Fruit fly (Drosophila melanogaster) whole organism, wandering third instar larva: ENCODE measurements around the gene CG3123.
A peak's percentile ranks its signal among the peaks of the same experiment; 100 is the strongest.

ENCODE experiments used
- Abd-B ChIP-seq: fragments of >200 bp; optimal IDR thresholded peaks from 2 replicates; lab custom pipeline; 2017; ENCODE audit warnings: missing biosample characterization, missing genetic modification characterization
- CG32264 ChIP-seq: fragments of 200-800 bp; sonication (Bioruptor generic); optimal IDR thresholded peaks from 2 replicates; lab custom pipeline; 2016; ENCODE audit warnings: missing biosample characterization, missing genetic modification characterization
- CG9705 ChIP-seq: fragments of 200-800 bp; sonication (Bioruptor generic); optimal IDR thresholded peaks from 2 replicates; lab custom pipeline; 2018; ENCODE audit warnings: missing biosample characterization, mild to moderate bottlenecking, missing genetic modification characterization
- CrebA ChIP-seq: fragments of 200-800 bp; sonication (Bioruptor generic); optimal IDR thresholded peaks from 2 replicates; lab custom pipeline; 2016; ENCODE audit warnings: missing biosample characterization, mild to moderate bottlenecking, missing genetic modification characterization, borderline replicate concordance
- Dfd ChIP-seq: fragments of >200 bp; optimal IDR thresholded peaks from 2 replicates; lab custom pipeline; 2017; ENCODE audit warnings: missing biosample characterization, missing genetic modification characterization
- Dif ChIP-seq: fragments of 200-275, 200-300 bp; sonication (Bioruptor generic); optimal IDR thresholded peaks from 2 replicates; lab custom pipeline; 2018; ENCODE audit warnings: missing biosample characterization, missing genetic modification characterization; ENCODE audit not compliant: partially characterized antibody
- GATAd ChIP-seq: sonication (Bioruptor generic); optimal IDR thresholded peaks from 2 replicates; lab custom pipeline; 2016; ENCODE audit warnings: missing biosample characterization, missing genetic modification characterization
- HLH106 ChIP-seq: fragments of 200-800 bp; optimal IDR thresholded peaks from 3 replicates; lab custom pipeline; 2019; ENCODE audit warnings: missing biosample characterization, mild to moderate bottlenecking, missing genetic modification characterization, moderate library complexity
- Hnf4 ChIP-seq: fragments of 200-800 bp; sonication (Bioruptor generic); optimal IDR thresholded peaks from 2 replicates; lab custom pipeline; 2016; ENCODE audit warnings: missing biosample characterization, mild to moderate bottlenecking, missing genetic modification characterization
- Hr78 ChIP-seq: fragments of >200 bp; optimal IDR thresholded peaks from 2 replicates; lab custom pipeline; 2017; ENCODE audit warnings: missing biosample characterization, missing genetic modification characterization
- Hr83 ChIP-seq: fragments of 200-300 bp; sonication (Bioruptor generic); optimal IDR thresholded peaks from 2 replicates; lab custom pipeline; 2016; ENCODE audit warnings: missing biosample characterization, mild to moderate bottlenecking, missing genetic modification characterization, moderate library complexity; ENCODE audit not compliant: poor library complexity, severe bottlenecking
- Jra ChIP-seq: sonication (Bioruptor generic); optimal IDR thresholded peaks from 2 replicates; lab custom pipeline; 2016; ENCODE audit warnings: missing biosample characterization, missing genetic modification characterization
- Mio ChIP-seq: sonication (Bioruptor generic); optimal IDR thresholded peaks from 2 replicates; lab custom pipeline; 2016; ENCODE audit warnings: missing biosample characterization, missing genetic modification characterization
- Myc ChIP-seq: fragments of >200 bp; optimal IDR thresholded peaks from 2 replicates; lab custom pipeline; 2017
- N ChIP-seq: fragments of >200 bp; optimal IDR thresholded peaks from 2 replicates; lab custom pipeline; 2018; ENCODE audit warnings: missing biosample characterization, missing external identifiers, missing genetic modification characterization
- OdsH ChIP-seq: fragments of 200-800 bp; sonication (Bioruptor generic); optimal IDR thresholded peaks from 2 replicates; lab custom pipeline; 2016; ENCODE audit warnings: missing biosample characterization, mild to moderate bottlenecking, missing genetic modification characterization
- Rel ChIP-seq, 2 experiments: fragments of 200-800 bp; sonication (Bioruptor generic) in 1 of 2; optimal IDR thresholded peaks; 2 replicates in 1 of 2; 3 replicates in 1 of 2; lab custom pipeline; 2016 to 2019; ENCODE audit warnings: mild to moderate bottlenecking in 2 of 2, missing biosample characterization in 2 of 2, missing genetic modification characterization in 2 of 2, moderate library complexity in 1 of 2
- Sp1 ChIP-seq: fragments of 200-800 bp; sonication (Bioruptor generic); optimal IDR thresholded peaks from 3 replicates; lab custom pipeline; 2019; ENCODE audit warnings: missing biosample characterization, mild to moderate bottlenecking, missing genetic modification characterization, moderate library complexity
- Vsx2 ChIP-seq: fragments of 200-300, 225-300 bp; sonication (Bioruptor generic); optimal IDR thresholded peaks from 2 replicates; lab custom pipeline; 2018; ENCODE audit warnings: missing biosample characterization, missing genetic modification characterization; ENCODE audit not compliant: partially characterized antibody
- br ChIP-seq: fragments of 200-800 bp; sonication (Bioruptor generic); optimal IDR thresholded peaks from 2 replicates; lab custom pipeline; 2016; ENCODE audit warnings: missing biosample characterization, missing genetic modification characterization
- brk ChIP-seq: fragments of 200-800 bp; sonication (Bioruptor generic); optimal IDR thresholded peaks from 2 replicates; lab custom pipeline; 2016; ENCODE audit warnings: missing biosample characterization, mild to moderate bottlenecking, missing genetic modification characterization
- dl ChIP-seq, 2 experiments: fragments of 175-275, 200-275 bp in 1 of 2; fragments of 200-275 bp in 1 of 2; sonication (Bioruptor generic); optimal IDR thresholded peaks; lab custom pipeline; 2018; ENCODE audit warnings: mild to moderate bottlenecking in 2 of 2, missing biosample characterization in 2 of 2, missing genetic modification characterization in 2 of 2, moderate library complexity in 2 of 2; ENCODE audit not compliant: partially characterized antibody in 2 of 2, insufficient read depth in 1 of 2
- dmrt93B ChIP-seq: fragments of 200-800 bp; sonication (Bioruptor generic); optimal IDR thresholded peaks from 2 replicates; lab custom pipeline; 2018; ENCODE audit warnings: missing biosample characterization, mild to moderate bottlenecking, missing genetic modification characterization
- dsf ChIP-seq: sonication (Bioruptor generic); optimal IDR thresholded peaks from 2 replicates; lab custom pipeline; 2016; ENCODE audit warnings: missing biosample characterization, missing genetic modification characterization, borderline replicate concordance
- ey ChIP-seq: fragments of 200-800 bp; sonication (Bioruptor generic); optimal IDR thresholded peaks from 2 replicates; lab custom pipeline; 2016; ENCODE audit warnings: missing biosample characterization, missing genetic modification characterization
- foxo ChIP-seq, 2 experiments: fragments of 200-800 bp; sonication (Bioruptor generic); optimal IDR thresholded peaks; 2 replicates in 1 of 2; 3 replicates in 1 of 2; lab custom pipeline; 2016 to 2017; ENCODE audit warnings: missing biosample characterization in 2 of 2, missing genetic modification characterization in 2 of 2
- fru ChIP-seq: fragments of 200-800 bp; sonication (Bioruptor generic); optimal IDR thresholded peaks from 3 replicates; lab custom pipeline; 2016; ENCODE audit warnings: missing biosample characterization, mild to moderate bottlenecking, missing genetic modification characterization
- h ChIP-seq: fragments of 200-800 bp; sonication (Bioruptor generic); optimal IDR thresholded peaks from 3 replicates; lab custom pipeline; 2016; ENCODE audit warnings: missing biosample characterization, mild to moderate bottlenecking, missing genetic modification characterization
- jim ChIP-seq: fragments of 175-275, 200-325 bp; sonication (Bioruptor generic); optimal IDR thresholded peaks from 2 replicates; lab custom pipeline; 2016; ENCODE audit warnings: missing biosample characterization, mild to moderate bottlenecking, missing genetic modification characterization
- lola ChIP-seq: fragments of >200 bp; optimal IDR thresholded peaks from 2 replicates; lab custom pipeline; 2017; ENCODE audit warnings: missing biosample characterization, missing genetic modification characterization
- pan ChIP-seq: fragments of >200 bp; optimal IDR thresholded peaks from 2 replicates; lab custom pipeline; 2017
- psq ChIP-seq: fragments of 200-800 bp; sonication (Bioruptor generic); optimal IDR thresholded peaks from 3 replicates; lab custom pipeline; 2017; ENCODE audit warnings: missing biosample characterization, mild to moderate bottlenecking, missing genetic modification characterization, moderate library complexity
- rgr ChIP-seq: fragments of 200-800 bp; sonication (Bioruptor generic); optimal IDR thresholded peaks from 3 replicates; lab custom pipeline; 2016; ENCODE audit warnings: missing biosample characterization, mild to moderate bottlenecking, missing genetic modification characterization
- sage ChIP-seq: fragments of 200-800 bp; sonication (Bioruptor generic); optimal IDR thresholded peaks from 2 replicates; lab custom pipeline; 2016; ENCODE audit warnings: missing biosample characterization, mild to moderate bottlenecking, missing genetic modification characterization
- sv ChIP-seq: fragments of 200-800 bp; sonication (Bioruptor generic); optimal IDR thresholded peaks from 3 replicates; lab custom pipeline; 2016; ENCODE audit warnings: missing biosample characterization, missing genetic modification characterization
- tai ChIP-seq: sonication (Bioruptor generic); optimal IDR thresholded peaks from 2 replicates; lab custom pipeline; 2016; ENCODE audit warnings: missing biosample characterization, missing genetic modification characterization
- usp ChIP-seq: fragments of >200 bp; optimal IDR thresholded peaks from 2 replicates; lab custom pipeline; 2017; ENCODE audit warnings: missing biosample characterization, missing genetic modification characterization
- woc ChIP-seq: sonication (Bioruptor generic); optimal IDR thresholded peaks from 2 replicates; lab custom pipeline; 2016; ENCODE audit warnings: missing biosample characterization, mild to moderate bottlenecking, missing genetic modification characterization

CG3123 gene

dm6 chr2L:2825406-2825805 lies at the start of gene CG3123:
CG3123 (minus strand) TSS chr2L:2825506.
- no peak for TF ChIP-seq CG32264
- TF ChIP-seq Hr83 (GFP tag; lab: Kevin White, UChicago), result no peak
- no peak for TF ChIP-seq Sp1 (GFP tag; lab: Kevin White, UChicago)
- TF ChIP-seq rgr (GFP tag; lab: Kevin White, UChicago), result no peak
- no peak for TF ChIP-seq Hnf4 (GFP tag; lab: Kevin White, UChicago)
- no peak for TF ChIP-seq ey (GFP tag; lab: Kevin White, UChicago)
- TF ChIP-seq tai (GFP tag; lab: Kevin White, UChicago), result no peak
- no peak for TF ChIP-seq jim
- no peak for TF ChIP-seq Dfd

- TF ChIP-seq Dfd (no peak), tai (GFP tag; lab: Kevin White, UChicago) (no peak), lola (GFP tag; lab: Kevin White, UChicago) (no peak), woc (GFP tag; lab: Kevin White, UChicago) (peak; percentile 76), HLH106 (tag; lab: Kevin White, UChicago) (peak; percentile 74), foxo (GFP tag; optimal IDR thresholded peaks at IDR 0.05; lab: Kevin White, UChicago) (peak in 1 of 2 experiments; percentile 78), psq (GFP tag; lab: Kevin White, UChicago) (peak; percentile 68), sv (GFP tag; lab: Kevin White, UChicago) (peak; percentile 43), dl (GFP tag; optimal IDR thresholded peaks at IDR 0.05; lab: Kevin White, UChicago; ENCODE audit: insufficient read depth in 1 of 2, partially characterized antibody in 2 of 2) (peak in 1 of 2 experiments; percentile 31), dmrt93B (GFP tag; lab: Kevin White, UChicago) (peak; percentile 68), Myc (lab: Kevin White, UChicago) (no peak), rgr (GFP tag; lab: Kevin White, UChicago) (peak; percentile 58), usp (GFP tag; lab: Kevin White, UChicago) (no peak), brk (GFP tag; lab: Kevin White, UChicago) (peak; percentile 68), sage (peak; percentile 42), ey (GFP tag; lab: Kevin White, UChicago) (peak; percentile 51), Hnf4 (GFP tag; lab: Kevin White, UChicago) (peak; percentile 88), Abd-B (GFP tag; lab: Kevin White, UChicago) (no peak), Mio (GFP tag; lab: Kevin White, UChicago) (no peak), Hr83 (GFP tag; lab: Kevin White, UChicago) (peak; percentile 47), Hr78 (GFP tag; lab: Kevin White, UChicago) (no peak), CrebA (no peak), Vsx2 (GFP tag; lab: Kevin White, UChicago) (no peak), CG32264 (no peak), Rel (GFP tag; optimal IDR thresholded peaks at IDR 0.05; lab: Kevin White, UChicago) (peak; percentile 71), Rel (tag; optimal IDR thresholded peaks at IDR 0.05; lab: Kevin White, UChicago) (peak; percentile 88), dsf (GFP tag; lab: Kevin White, UChicago) (peak; percentile 46), GATAd (GFP tag; lab: Kevin White, UChicago) (no peak), CG9705 (GFP tag; lab: Kevin White, UChicago) (peak; percentile 28), jim (no peak), N (GFP tag; lab: Kevin White, UChicago) (no peak), OdsH (peak; percentile 51), Jra (GFP tag; lab: Kevin White, UChicago) (peak; percentile 42), br (GFP tag; lab: Kevin White, UChicago) (peak; percentile 23), fru (peak; percentile 64), h (GFP tag; lab: Kevin White, UChicago) (peak; percentile 57), Sp1 (GFP tag; lab: Kevin White, UChicago) (peak; percentile 48), Dif (peak; percentile 31), pan (no peak)
- TF ChIP-seq, all 38 proteins: peak for 23
Measured at dm6 chr2L:2874542-2875194, 49.4 kb upstream of the CG3123 start, which contains the start of gene CG8814. CG8814 (plus strand) TSS chr2L:2874890.
